Fruit fly (Drosophila melanogaster) whole organism, embryonic: Measurements from ENCODE around the gene svr.
A peak's percentile ranks its signal among the peaks of the same experiment; 100 is the strongest.

Experiments
- Abd-B ChIP-seq: fragments of 200-800 bp; sonication (Bioruptor generic); optimal IDR thresholded peaks from 2 replicates; lab custom pipeline; 2018; ENCODE audit warnings: missing biosample characterization, mild to moderate bottlenecking, missing genetic modification characterization, moderate library complexity
- C15 ChIP-seq: fragments of 200-800 bp; sonication (Bioruptor generic); IDR thresholded peaks from 3 replicates; pipeline ENCODE4 v1.3.6; 2022; ENCODE audit warnings: missing biosample characterization, missing genetic modification characterization
- CG10543 ChIP-seq: fragments of 200-800 bp; sonication (Bioruptor generic); optimal IDR thresholded peaks from 3 replicates; lab custom pipeline; 2017; ENCODE audit warnings: missing biosample characterization, mild to moderate bottlenecking, missing genetic modification characterization, moderate library complexity
- CG12391 ChIP-seq: fragments of 200-800 bp; sonication (Bioruptor generic); optimal IDR thresholded peaks from 3 replicates; lab custom pipeline; 2018; ENCODE audit warnings: missing biosample characterization, mild to moderate bottlenecking, missing genetic modification characterization, moderate library complexity
- CG13123 ChIP-seq: fragments of 200-800 bp; sonication (Bioruptor generic); optimal IDR thresholded peaks from 2 replicates; lab custom pipeline; 2016; ENCODE audit warnings: missing biosample characterization, missing genetic modification characterization
- CG13296 ChIP-seq: fragments of 200-800 bp; sonication (Bioruptor generic); optimal IDR thresholded peaks from 3 replicates; lab custom pipeline; 2018; ENCODE audit warnings: missing biosample characterization, mild to moderate bottlenecking, missing genetic modification characterization
- CG13775 ChIP-seq: fragments of 200-800 bp; sonication (Bioruptor generic); optimal IDR thresholded peaks from 3 replicates; lab custom pipeline; 2017; ENCODE audit warnings: missing biosample characterization, mild to moderate bottlenecking, missing genetic modification characterization
- CG1529 ChIP-seq: fragments of 200-800 bp; sonication (Bioruptor generic); optimal IDR thresholded peaks from 3 replicates; lab custom pipeline; 2018; ENCODE audit warnings: missing biosample characterization, missing genetic modification characterization
- CG1602 ChIP-seq: fragments of 200-800 bp; sonication (Bioruptor generic); optimal IDR thresholded peaks from 3 replicates; lab custom pipeline; 2016; ENCODE audit warnings: missing biosample characterization, missing genetic modification characterization
- CG18262 ChIP-seq: fragments of 200-800 bp; optimal IDR thresholded peaks from 3 replicates; lab custom pipeline; 2019; ENCODE audit warnings: missing biosample characterization, mild to moderate bottlenecking, missing genetic modification characterization, moderate library complexity
- CG2875 ChIP-seq: fragments of 200-800 bp; sonication (Bioruptor generic); optimal IDR thresholded peaks from 2 replicates; lab custom pipeline; 2017; ENCODE audit warnings: missing biosample characterization, mild to moderate bottlenecking, missing genetic modification characterization, missing genetic modification reagents
- CG3163 ChIP-seq: fragments of 200-800 bp; sonication (Bioruptor generic); optimal IDR thresholded peaks from 3 replicates; lab custom pipeline; 2016; ENCODE audit warnings: missing biosample characterization, missing genetic modification characterization
- CG4854 ChIP-seq: fragments of 200-800 bp; sonication (Bioruptor generic); optimal IDR thresholded peaks from 2 replicates; lab custom pipeline; 2016; ENCODE audit warnings: missing biosample characterization, missing genetic modification characterization, inconsistent platforms
- CG6254 ChIP-seq: fragments of 200-800 bp; sonication (Bioruptor generic); optimal IDR thresholded peaks from 3 replicates; lab custom pipeline; 2017; ENCODE audit warnings: mild to moderate bottlenecking, missing biosample characterization, missing genetic modification reagents, missing genetic modification characterization
- CG8281 ChIP-seq: fragments of 200-800 bp; sonication (Bioruptor generic); optimal IDR thresholded peaks from 2 replicates; lab custom pipeline; 2018; ENCODE audit warnings: missing biosample characterization, mild to moderate bottlenecking, missing genetic modification characterization, moderate library complexity
- Dbx ChIP-seq: fragments of 200-800 bp; sonication (Bioruptor generic); IDR thresholded peaks from 3 replicates; pipeline ENCODE4 v1.3.6; 2022; ENCODE audit warnings: missing biosample characterization, missing genetic modification characterization
- Dp ChIP-seq: fragments of 200-800 bp; sonication (Bioruptor generic); optimal IDR thresholded peaks from 2 replicates; lab custom pipeline; 2018; ENCODE audit warnings: missing biosample characterization, mild to moderate bottlenecking, missing genetic modification characterization, moderate library complexity
- Ets97D ChIP-seq: fragments of 200-800 bp; sonication (Bioruptor generic); optimal IDR thresholded peaks from 3 replicates; lab custom pipeline; 2016; ENCODE audit warnings: missing biosample characterization, missing genetic modification characterization
- H2.0 ChIP-seq: fragments of 200-800 bp; sonication (Bioruptor generic); IDR thresholded peaks from 2 replicates; pipeline ENCODE4 v1.3.6; 2022; ENCODE audit warnings: missing biosample characterization, missing genetic modification characterization
- HLH4C ChIP-seq: fragments of 200-800 bp; sonication (Bioruptor generic); IDR thresholded peaks from 3 replicates; pipeline ENCODE4 v1.3.6; 2022; ENCODE audit warnings: missing biosample characterization, missing genetic modification characterization; ENCODE audit not compliant: partially characterized antibody
- Hr3 ChIP-seq: fragments of 200-800 bp; sonication (Bioruptor generic); optimal IDR thresholded peaks from 3 replicates; lab custom pipeline; 2016; ENCODE audit warnings: missing biosample characterization, missing genetic modification characterization
- Med ChIP-seq: fragments of 200-800 bp; sonication (Bioruptor generic); peaks from one replicate; lab custom pipeline; 2016; ENCODE audit warnings: missing biosample characterization, missing genetic modification characterization, mild to moderate bottlenecking, inconsistent platforms, moderate library complexity
- PHDP ChIP-seq: fragments of 200-800 bp; sonication (Bioruptor generic); optimal IDR thresholded peaks from 3 replicates; lab custom pipeline; 2018; ENCODE audit warnings: missing biosample characterization, mild to moderate bottlenecking, missing genetic modification characterization, moderate library complexity
- Sry-β ChIP-seq: fragments of 200-800 bp; sonication (Bioruptor generic); optimal IDR thresholded peaks from 2 replicates; lab custom pipeline; 2018; ENCODE audit warnings: missing biosample characterization, mild to moderate bottlenecking, missing genetic modification characterization, moderate library complexity
- ac ChIP-seq: fragments of 200-800 bp; sonication (Bioruptor generic); optimal IDR thresholded peaks from 3 replicates; lab custom pipeline; 2017; ENCODE audit warnings: missing biosample characterization, mild to moderate bottlenecking, missing genetic modification characterization
- dpn ChIP-seq, 2 experiments: fragments of 200-800 bp; sonication (Bioruptor generic); optimal IDR thresholded peaks; 3 replicates each; lab custom pipeline; 2016; ENCODE audit warnings: missing biosample characterization in 2 of 2, missing genetic modification characterization in 2 of 2
- dysf ChIP-seq: fragments of 200-800 bp; sonication (Bioruptor generic); IDR thresholded peaks from 3 replicates; pipeline ENCODE4 v1.3.6; 2022; ENCODE audit warnings: missing biosample characterization, missing genetic modification characterization
- ewg ChIP-seq: fragments of 200-800 bp; sonication (Bioruptor generic); optimal IDR thresholded peaks from 3 replicates; lab custom pipeline; 2017; ENCODE audit warnings: mild to moderate bottlenecking, missing biosample characterization, missing genetic modification reagents, missing genetic modification characterization
- fd3F ChIP-seq: fragments of 200-800 bp; sonication (Bioruptor generic); optimal IDR thresholded peaks from 2 replicates; lab custom pipeline; 2018; ENCODE audit warnings: missing biosample characterization, mild to moderate bottlenecking, missing genetic modification characterization, moderate library complexity
- gfzf ChIP-seq: fragments of 200-800 bp; sonication (Bioruptor generic); optimal IDR thresholded peaks from 2 replicates; lab custom pipeline; 2016; ENCODE audit warnings: missing biosample characterization, mild to moderate bottlenecking, missing genetic modification characterization, moderate library complexity
- hth ChIP-seq: fragments of >200 bp; optimal IDR thresholded peaks from 2 replicates; lab custom pipeline; 2017; ENCODE audit warnings: inconsistent platforms
- knrl ChIP-seq: fragments of 200-800 bp; sonication (Bioruptor generic); IDR thresholded peaks from 3 replicates; pipeline ENCODE4 v1.3.6; 2022; ENCODE audit warnings: missing biosample characterization, missing genetic modification characterization; ENCODE audit not compliant: partially characterized antibody
- peb ChIP-seq: fragments of 200-800 bp; sonication (Bioruptor generic); IDR thresholded peaks from 2 replicates; pipeline ENCODE4 v1.3.6; 2022; ENCODE audit warnings: missing biosample characterization, missing genetic modification characterization
- prd ChIP-seq, 3 experiments: fragments of >200 bp in 2 of 3; fragments of 200-800 bp in 1 of 3; sonication (Bioruptor generic) in 1 of 3; optimal IDR thresholded peaks in 2 of 3; IDR thresholded peaks in 1 of 3; 2 replicates in 2 of 3; 3 replicates in 1 of 3; pipeline versions ENCODE4 v1.3.6 to Lab custom; 2017 to 2022; ENCODE audit warnings: missing biosample characterization in 1 of 3, missing genetic modification characterization in 1 of 3
- row ChIP-seq: fragments of 200-800 bp; sonication (Bioruptor generic); IDR thresholded peaks from 3 replicates; pipeline ENCODE4 v1.3.6; 2022; ENCODE audit warnings: missing biosample characterization, missing genetic modification characterization
- sc ChIP-seq, 3 experiments: fragments of >200 bp in 2 of 3; fragments of 200-800 bp in 1 of 3; sonication (Bioruptor generic) in 1 of 3; optimal IDR thresholded peaks; 2 replicates in 2 of 3; 3 replicates in 1 of 3; lab custom pipeline; 2017; ENCODE audit warnings: mild to moderate bottlenecking in 1 of 3, missing biosample characterization in 1 of 3, missing genetic modification characterization in 1 of 3, missing genetic modification reagents in 1 of 3
- tin ChIP-seq: fragments of 200-800 bp; sonication (Bioruptor generic); optimal IDR thresholded peaks from 3 replicates; lab custom pipeline; 2016; ENCODE audit warnings: missing biosample characterization, missing genetic modification characterization
- tll ChIP-seq, 2 experiments: fragments of 200-800 bp in 1 of 2; fragments of >200 bp in 1 of 2; sonication (Bioruptor generic) in 1 of 2; optimal IDR thresholded peaks; 2 replicates each; lab custom pipeline; 2017 to 2019; ENCODE audit warnings: missing biosample characterization in 2 of 2, missing genetic modification characterization in 2 of 2, mild to moderate bottlenecking in 1 of 2, moderate library complexity in 1 of 2
- wek ChIP-seq: fragments of 200-800 bp; sonication (Bioruptor generic); optimal IDR thresholded peaks from 3 replicates; lab custom pipeline; 2018; ENCODE audit warnings: missing biosample characterization, mild to moderate bottlenecking, missing genetic modification characterization, moderate library complexity
- zen ChIP-seq: fragments of 200-800 bp; sonication (Bioruptor generic); optimal IDR thresholded peaks from 3 replicates; lab custom pipeline; 2018; ENCODE audit warnings: missing biosample characterization, mild to moderate bottlenecking, missing genetic modification characterization, moderate library complexity

The svr gene

dm6 chrX:463934-464333 is 32.3 kb upstream of the svr start (continued):
- TF ChIP-seq row (GFP tag; lab: Robert Waterston, UW): peak; percentile 38; the same call in 1 of the 3 replicates

dm6 chrX:469235-469634 is 27.0 kb upstream of the svr start, which contains the start of gene Cyp4g1:
Gene Cyp4g1 (minus strand): TSS chrX:469335.
- TF ChIP-seq Med (GFP tag; lab: Kevin White, UChicago): peak; percentile 25
- TF ChIP-seq CG6254 (GFP tag; lab: Kevin White, UChicago): no peak
- TF ChIP-seq, all 482 proteins: peak for 1

- TF ChIP-seq Med (GFP tag; lab: Kevin White, UChicago) (peak; percentile 24), CG1602 (GFP tag; lab: Kevin White, UChicago) (no peak), Sry-β (GFP tag; lab: Kevin White, UChicago) (no peak)
Measured at dm6 chrX:470626-471025, 25.6 kb upstream of the svr start, which contains the start of gene CG32816. Gene CG32816 (minus strand): TSS chrX:470726.

- no peak for TF ChIP-seq CG1529 (GFP tag; lab: Kevin White, UChicago)
- TF ChIP-seq Ets97D (GFP tag; lab: Kevin White, UChicago): peak; percentile 22
- no peak for TF ChIP-seq peb
- TF ChIP-seq hth (lab: Kevin White, UChicago): no peak
- TF ChIP-seq wek (GFP tag; lab: Kevin White, UChicago): no peak
- TF ChIP-seq CG13123 (GFP tag; lab: Kevin White, UChicago): no peak
- 0 out of 3 replicates have a peak, but pooled peaks have one; percentile 36 for TF ChIP-seq HLH4C (GFP tag; lab: Robert Waterston, UW)
- no peak for TF ChIP-seq CG4854 (GFP tag; lab: Kevin White, UChicago)
- TF ChIP-seq CG8281 (tag; lab: Kevin White, UChicago): no peak
- no peak for TF ChIP-seq tll (GFP tag; optimal IDR thresholded peaks at IDR 0.05; lab: Kevin White, UChicago)
- no peak for TF ChIP-seq prd (optimal IDR thresholded peaks at IDR 0.05; lab: Kevin White, UChicago)
- peak; percentile 24; the same call in 2 of the 3 replicates for TF ChIP-seq prd (GFP tag; IDR thresholded peaks at IDR 0.05; lab: Robert Waterston, UW)
- no peak for TF ChIP-seq C15 (GFP tag; lab: Robert Waterston, UW)
- TF ChIP-seq CG2875 (GFP tag; lab: Kevin White, UChicago): no peak
- no peak for TF ChIP-seq Dbx (GFP tag; lab: Robert Waterston, UW)
- peak; percentile 4 to 6 for TF ChIP-seq dpn (GFP tag; optimal IDR thresholded peaks at IDR 0.05; lab: Kevin White, UChicago)
- TF ChIP-seq fd3F (GFP tag; lab: Kevin White, UChicago): no peak
- peak; percentile 5 for TF ChIP-seq tin (GFP tag; lab: Kevin White, UChicago)
- TF ChIP-seq Abd-B: no peak
- TF ChIP-seq CG13296 (GFP tag; lab: Kevin White, UChicago): peak; percentile 17
- no peak for TF ChIP-seq ac (GFP tag; lab: Kevin White, UChicago)
- peak; percentile 60; the same call in 2 of the 3 replicates for TF ChIP-seq knrl (GFP tag; lab: Robert Waterston, UW)
- no peak for TF ChIP-seq H2.0
- TF ChIP-seq CG3163 (GFP tag; lab: Kevin White, UChicago): no peak
- TF ChIP-seq PHDP (tag; lab: Kevin White, UChicago): peak; percentile 47
- TF ChIP-seq ewg (GFP tag; lab: Kevin White, UChicago): peak; percentile 4
- TF ChIP-seq sc (optimal IDR thresholded peaks at IDR 0.05; lab: Kevin White, UChicago): no peak
- no peak for TF ChIP-seq sc (GFP tag; optimal IDR thresholded peaks at IDR 0.05; lab: Kevin White, UChicago)
- peak; percentile 16 for TF ChIP-seq CG13775
- TF ChIP-seq CG18262 (tag; lab: Kevin White, UChicago): peak; percentile 46
- TF ChIP-seq gfzf (GFP tag; lab: Kevin White, UChicago): peak; percentile 49
- peak; percentile 68 for TF ChIP-seq Dp (GFP tag; lab: Kevin White, UChicago)
- TF ChIP-seq Hr3 (GFP tag; lab: Kevin White, UChicago): peak; percentile 42
- TF ChIP-seq CG12391 (tag; lab: Kevin White, UChicago): peak; percentile 49
- peak; percentile 36 for TF ChIP-seq zen (tag; lab: Kevin White, UChicago)
- no peak for TF ChIP-seq CG10543 (GFP tag; lab: Kevin White, UChicago)
- peak; percentile 19; the same call in 1 of the 3 replicates for TF ChIP-seq dysf
Measured at dm6 chrX:476230-477143, 19.8 kb upstream of the svr start, which contains the start of the genes ebo and CG13373. Gene ebo (minus strand): TSS chrX:476579. Gene CG13373 (plus strand): TSS chrX:476984.
